Worm (Caenorhabditis elegans): ENCODE measurements around the gene ints-7.

The ints-7 gene

ce11 chrII:11637817-11638216, 55.2 kb downstream of the ints-7 start:
- TF ChIP-seq ces-1 (GFP tag; optimal IDR thresholded peaks at IDR 0.05) (no peak), elt-3 (tag; optimal IDR thresholded peaks at IDR 0.05) (no peak), cnd-1 (tag; optimal IDR thresholded peaks at IDR 0.05) (no peak), unc-120 (tag; optimal IDR thresholded peaks at IDR 0.05; ENCODE audit: poor library complexity, severe bottlenecking) (no peak), unc-39 (tag; optimal IDR thresholded peaks at IDR 0.05) (no peak), sptf-1 (tag; optimal IDR thresholded peaks at IDR 0.05) (no peak), ham-2 (GFP tag; optimal IDR thresholded peaks at IDR 0.05) (no peak), nhr-237 (tag; optimal IDR thresholded peaks at IDR 0.05) (no peak), lin-13 (tag; optimal IDR thresholded peaks at IDR 0.05) (no peak), ceh-43 (GFP tag; optimal IDR thresholded peaks at IDR 0.05) (no peak), nhr-2 (tag; optimal IDR thresholded peaks at IDR 0.05) (no peak)
